Worm (Caenorhabditis elegans) whole organism, L4 larva: Measurements from ENCODE around the gene fbxa-170.
"Not testable (repeated sequence)": the region's sequence is repeated elsewhere in the genome, so short reads cannot be mapped to it uniquely, and the experiment has no call there.

Source experiments
- Y5F2A.4 ChIP-seq: fragments of 200-800 bp; sonication (Bioruptor generic); optimal IDR thresholded peaks from 2 replicates; lab custom pipeline; 2018; ENCODE audit warnings: mild to moderate bottlenecking, missing genetic modification characterization, missing compliant biosample characterization
- Y75B8A.6 ChIP-seq: fragments of 200-800 bp; sonication (Bioruptor generic); IDR thresholded peaks from 2 replicates; pipeline ENCODE4 v1.3.6; 2022; ENCODE audit warnings: missing genetic modification reagents, missing genetic modification characterization, missing compliant biosample characterization
- nhr-11 ChIP-seq: fragments of 150-350 bp; optimal IDR thresholded peaks from 2 replicates; lab custom pipeline; 2014; ENCODE audit warnings: missing biosample characterization, missing genetic modification characterization

DNA sequence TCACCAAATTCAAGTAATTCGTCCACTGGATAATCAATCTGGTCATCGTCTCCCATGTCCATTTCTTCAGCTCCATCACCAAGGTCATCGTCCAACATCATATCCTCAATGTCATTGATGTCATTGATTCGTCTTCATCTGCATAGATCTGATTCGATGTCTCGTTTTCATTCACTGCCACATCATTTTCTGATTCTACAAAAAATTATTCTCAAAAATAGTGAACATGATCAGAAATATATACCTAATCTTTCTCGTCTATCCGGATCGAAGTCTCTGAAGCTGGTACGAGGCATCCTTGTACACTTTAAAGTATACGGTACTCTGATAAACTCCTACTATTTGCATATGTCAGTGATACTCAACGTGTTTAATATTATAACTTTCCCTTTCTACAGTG lies 19.0 kb upstream of the fbxa-170 start, which contains the start of gene C36C9.4:
- not testable (repeated sequence) for TF ChIP-seq nhr-11; Y5F2A.4 (GFP tag; lab: Kevin White, UChicago); Y75B8A.6 (GFP tag; lab: Robert Waterston, UW)
